Fruit fly (Drosophila melanogaster): ENCODE measurements around the gene sob.
A peak's percentile ranks its signal among the peaks of the same experiment; 100 is the strongest.

Gene sob

DNA sequence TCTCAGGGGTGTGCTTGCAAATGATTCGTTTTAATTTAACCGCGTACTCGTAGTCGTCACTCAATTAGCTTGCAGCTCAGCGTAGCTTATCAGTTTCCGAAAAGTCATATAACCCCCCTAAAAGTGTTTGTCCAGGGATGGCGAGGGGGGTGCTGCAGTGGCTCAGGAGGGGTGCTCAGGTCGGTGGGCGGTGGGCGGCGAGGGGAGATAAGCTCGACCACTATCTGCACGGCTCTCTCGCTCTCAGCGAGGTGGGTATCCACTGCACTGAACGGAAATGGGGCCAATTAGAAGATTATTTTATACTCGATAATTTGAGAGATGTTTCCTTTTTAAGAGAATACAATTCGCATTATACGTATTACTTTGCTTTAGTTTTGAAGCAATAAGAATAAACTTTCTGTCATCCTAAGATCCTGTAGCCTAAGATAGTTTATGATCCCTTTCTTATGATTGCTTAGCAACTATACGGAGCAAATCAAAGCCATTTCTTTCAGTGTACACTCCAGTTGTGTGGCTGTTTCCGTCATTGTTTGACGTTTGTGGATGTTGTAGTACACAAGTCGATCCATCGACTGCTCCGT lies 7.3 kb downstream of the sob start (continued):
- TF ChIP-seq CG3919 (GFP tag; optimal IDR thresholded peaks at IDR 0.05): peak; percentile 27
- TF ChIP-seq CG34406 (GFP tag; optimal IDR thresholded peaks at IDR 0.05): peak; percentile 26
- TF ChIP-seq CG6854 (GFP tag; optimal IDR thresholded peaks at IDR 0.05): no peak
- peak; percentile 50 for TF ChIP-seq Met (GFP tag; optimal IDR thresholded peaks at IDR 0.05)
- TF ChIP-seq OdsH (GFP tag; optimal IDR thresholded peaks at IDR 0.05): peak; percentile 45
- TF ChIP-seq CG6163 (GFP tag; IDR thresholded peaks at IDR 0.05): peak; percentile 42; the same call in 2 of the 3 replicates
- peak; percentile 31 for TF ChIP-seq CG6792 (GFP tag; optimal IDR thresholded peaks at IDR 0.05)
- no peak for TF ChIP-seq CG6276 (GFP tag; optimal IDR thresholded peaks at IDR 0.05)
- TF ChIP-seq CG7368 (GFP tag; optimal IDR thresholded peaks at IDR 0.05): no peak
- peak; percentile 49 for TF ChIP-seq acj6 (GFP tag; optimal IDR thresholded peaks at IDR 0.05)
- peak; percentile 63 for TF ChIP-seq CG15336 (GFP tag; IDR thresholded peaks at IDR 0.05)
- TF ChIP-seq net (GFP tag; optimal IDR thresholded peaks at IDR 0.05): no peak
- TF ChIP-seq esn (GFP tag; optimal IDR thresholded peaks at IDR 0.05): peak; percentile 50

DNA sequence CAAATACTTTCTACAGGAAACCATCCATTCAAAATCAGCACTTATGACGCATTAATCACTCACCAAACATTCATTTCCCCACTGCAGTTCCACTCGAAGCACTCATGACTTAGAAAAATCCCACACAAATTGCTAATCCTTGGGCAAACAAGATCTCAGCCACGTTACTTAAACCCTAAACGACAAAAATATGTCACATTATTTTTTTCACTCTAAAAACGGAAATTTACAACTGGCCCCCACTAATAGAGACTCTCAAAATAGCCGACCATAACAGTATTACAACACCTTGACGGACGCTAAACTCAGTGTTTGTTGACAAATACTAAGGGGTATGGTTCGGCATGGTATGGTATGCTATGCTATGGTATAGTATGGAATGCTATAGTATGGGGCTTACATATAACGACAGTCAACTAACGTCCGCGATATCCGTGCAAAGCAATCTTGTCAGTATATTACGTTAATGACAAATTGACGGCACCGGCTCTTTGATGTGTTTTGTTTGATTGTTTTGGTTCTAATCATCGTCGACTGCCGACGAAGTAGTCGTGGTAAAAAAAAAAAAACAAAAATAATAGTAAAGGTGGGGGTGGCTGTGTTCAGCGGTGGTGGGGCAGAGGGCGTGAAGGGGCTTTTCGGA lies 7.9 kb downstream of the sob start:
- no peak for TF ChIP-seq esn (GFP tag; optimal IDR thresholded peaks at IDR 0.05)
- TF ChIP-seq Hr38 (GFP tag; optimal IDR thresholded peaks at IDR 0.05): no peak
- no peak for TF ChIP-seq CG6276 (GFP tag; optimal IDR thresholded peaks at IDR 0.05)
- TF ChIP-seq CG11294 (GFP tag; IDR thresholded peaks at IDR 0.05): no peak
- TF ChIP-seq eg (GFP tag; IDR thresholded peaks at IDR 0.05): no peak
- TF ChIP-seq fd59A (GFP tag; optimal IDR thresholded peaks at IDR 0.05): no peak
- TF ChIP-seq CG6792 (GFP tag; optimal IDR thresholded peaks at IDR 0.05): no peak
- TF ChIP-seq CG3032 (tag; optimal IDR thresholded peaks at IDR 0.05): no peak
- no peak for TF ChIP-seq topi (GFP tag; optimal IDR thresholded peaks at IDR 0.05)
- TF ChIP-seq CG6854 (GFP tag; optimal IDR thresholded peaks at IDR 0.05): no peak

DNA sequence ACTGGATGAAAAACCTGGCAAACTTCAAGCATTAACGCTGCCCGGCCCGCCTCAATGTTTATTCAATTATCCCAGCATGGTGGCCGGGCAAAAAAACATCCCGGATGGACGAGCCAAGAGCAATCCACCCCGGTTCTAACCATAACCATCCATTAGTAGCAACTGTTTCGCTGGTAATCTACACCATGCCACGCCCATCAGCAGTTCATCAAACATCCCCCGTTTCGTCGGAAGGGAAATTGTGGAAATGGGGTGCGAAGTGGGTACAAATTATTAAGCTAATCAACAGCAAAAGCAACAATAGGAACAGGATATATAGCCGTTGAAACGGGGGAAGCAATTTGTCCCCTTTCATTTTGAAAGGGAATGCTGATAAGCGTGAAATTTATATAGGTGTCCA lies 9.1 kb downstream of the sob start:
- TF ChIP-seq CG11762 (GFP tag; optimal IDR thresholded peaks at IDR 0.05; ENCODE audit: insufficient read depth) (no peak), CG8632 (GFP tag; optimal IDR thresholded peaks at IDR 0.05) (no peak), Eip78C (GFP tag) (no peak), Ets21C (GFP tag; optimal IDR thresholded peaks at IDR 0.05) (no peak), fkh (GFP tag; optimal IDR thresholded peaks at IDR 0.05) (no peak), CG9139 (GFP tag; optimal IDR thresholded peaks at IDR 0.05) (no peak)

DNA sequence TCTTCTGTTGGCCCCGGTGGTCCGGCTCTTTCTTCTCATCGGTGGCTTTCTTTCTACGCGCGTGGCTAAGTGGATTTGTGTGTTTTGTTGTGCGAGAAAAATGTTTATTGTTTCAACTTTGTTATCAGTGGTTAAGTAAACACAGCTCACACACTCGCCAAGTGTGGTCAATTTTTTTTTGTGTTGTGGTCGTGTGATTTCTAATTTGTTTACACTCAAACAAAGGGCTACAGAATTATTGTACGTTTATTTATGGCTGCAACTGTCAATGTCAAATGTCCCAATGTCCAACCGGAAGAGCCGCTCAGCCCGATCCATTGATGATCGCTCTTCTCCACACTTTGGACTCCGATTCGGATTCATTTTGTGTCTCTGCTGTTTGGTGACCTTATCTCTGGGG lies 10.0 kb downstream of the sob start:
- TF ChIP-seq fkh (GFP tag; optimal IDR thresholded peaks at IDR 0.05) (peak; percentile 72), net (GFP tag; optimal IDR thresholded peaks at IDR 0.05) (no peak)

DNA sequence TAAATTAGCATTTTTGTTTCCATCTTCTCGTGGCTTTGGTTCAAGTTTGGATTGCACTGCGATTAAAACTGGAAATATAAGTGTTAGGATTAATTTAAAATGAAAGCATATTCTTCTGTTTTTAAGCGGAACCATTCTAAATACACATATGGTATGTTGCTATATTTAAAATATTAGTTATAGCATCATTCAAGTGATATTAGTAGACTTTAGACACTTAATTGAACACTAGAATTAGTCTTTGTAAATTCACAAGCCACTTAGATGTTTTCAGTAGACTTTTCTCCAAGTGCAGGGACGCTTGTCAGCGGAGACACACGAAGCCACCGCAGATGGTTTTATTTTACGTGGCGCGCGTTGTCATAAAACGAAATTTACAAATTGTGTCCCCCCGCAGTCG lies 10.7 kb downstream of the sob start:
- TF ChIP-seq dac (GFP tag; optimal IDR thresholded peaks at IDR 0.05) (no peak), fd59A (GFP tag; optimal IDR thresholded peaks at IDR 0.05) (no peak), OdsH (GFP tag; optimal IDR thresholded peaks at IDR 0.05) (peak; percentile 28), topi (GFP tag; optimal IDR thresholded peaks at IDR 0.05) (peak; percentile 46), esn (GFP tag; optimal IDR thresholded peaks at IDR 0.05) (peak; percentile 59), Blimp-1 (GFP tag; optimal IDR thresholded peaks at IDR 0.05) (no peak), fkh (GFP tag; optimal IDR thresholded peaks at IDR 0.05) (no peak), Gug (GFP tag; IDR thresholded peaks at IDR 0.05) (no peak), CG15336 (GFP tag; IDR thresholded peaks at IDR 0.05) (0 out of 2 replicates have a peak, but pooled peaks have one; percentile 10), vri (GFP tag; optimal IDR thresholded peaks at IDR 0.05) (no peak), achi (GFP tag; optimal IDR thresholded peaks at IDR 0.05) (no peak), CG6792 (GFP tag; optimal IDR thresholded peaks at IDR 0.05) (peak; percentile 24), spab (GFP tag; optimal IDR thresholded peaks at IDR 0.05) (no peak), pdm3 (GFP tag; optimal IDR thresholded peaks at IDR 0.05) (peak; percentile 31), Hr38 (GFP tag; optimal IDR thresholded peaks at IDR 0.05) (no peak), CG8319 (GFP tag; optimal IDR thresholded peaks at IDR 0.05) (no peak), CG11902 (GFP tag; optimal IDR thresholded peaks at IDR 0.05) (no peak), lz (GFP tag; optimal IDR thresholded peaks at IDR 0.05) (peak; percentile 32), fd85E (GFP tag; optimal IDR thresholded peaks at IDR 0.05) (no peak), CG31627 (GFP tag; optimal IDR thresholded peaks at IDR 0.05) (peak; percentile 38), Smox (GFP tag; optimal IDR thresholded peaks at IDR 0.05) (peak; percentile 32), CG11294 (GFP tag; IDR thresholded peaks at IDR 0.05) (no peak), Eip75B (GFP tag; optimal IDR thresholded peaks at IDR 0.05) (no peak), Ets21C (GFP tag; optimal IDR thresholded peaks at IDR 0.05) (peak; percentile 48), Hr39 (GFP tag; optimal IDR thresholded peaks at IDR 0.05) (peak; percentile 41), Hr4 (GFP tag; optimal IDR thresholded peaks at IDR 0.05) (no peak), CG10631 (GFP tag; optimal IDR thresholded peaks at IDR 0.05) (no peak)
